Fruit fly (Drosophila melanogaster): Measurements from ENCODE around the gene Actn3.

DNA sequence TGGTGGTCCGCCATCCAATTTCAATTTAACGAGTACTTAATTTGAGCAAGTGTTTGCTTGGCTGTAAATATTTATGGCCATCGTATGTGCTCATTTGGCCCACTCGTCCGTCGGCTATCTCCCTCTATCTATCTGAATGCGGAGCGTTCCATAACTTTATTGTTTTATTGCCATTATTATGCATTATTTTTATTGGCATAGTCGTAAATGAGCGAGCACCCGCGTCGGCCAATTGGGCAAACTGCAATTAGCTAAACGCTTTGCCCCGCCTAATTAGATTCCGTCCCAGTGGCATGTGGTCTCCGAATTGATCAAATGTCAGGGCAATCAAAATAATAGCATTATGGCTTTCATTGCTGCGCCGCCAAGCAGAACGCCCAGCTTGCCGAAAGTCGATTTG is 15.3 kb downstream of the Actn3 start:
- TF ChIP-seq CG8478 (optimal IDR thresholded peaks at IDR 0.05) = no peak
- TF ChIP-seq CTCF (optimal IDR thresholded peaks at IDR 0.05) = no peak

Measured in S2 (cell line).